Worm (Caenorhabditis elegans): Measurements from ENCODE around the gene ZK1248.15.

- TF ChIP-seq zag-1 (tag; optimal IDR thresholded peaks at IDR 0.05): no peak
- TF ChIP-seq elt-3 (tag; optimal IDR thresholded peaks at IDR 0.05): no peak
- TF ChIP-seq nhr-25 (tag; optimal IDR thresholded peaks at IDR 0.05): no peak
- TF ChIP-seq pha-4 (tag; optimal IDR thresholded peaks at IDR 0.05): no peak
- TF ChIP-seq mdl-1 (tag; optimal IDR thresholded peaks at IDR 0.05): no peak
- no peak for TF ChIP-seq tbx-2 (tag; optimal IDR thresholded peaks at IDR 0.05)
- TF ChIP-seq fos-1 (tag; optimal IDR thresholded peaks at IDR 0.05): no peak
- no peak for TF ChIP-seq unc-62 (GFP tag; optimal IDR thresholded peaks at IDR 0.05)
- no peak for TF ChIP-seq snpc-4 (tag; optimal IDR thresholded peaks at IDR 0.05)
- no peak for TF ChIP-seq nhr-77 (tag; optimal IDR thresholded peaks at IDR 0.05)
- TF ChIP-seq ama-1 (optimal IDR thresholded peaks at IDR 0.05): no peak
- no peak for TF ChIP-seq daf-12 (tag; optimal IDR thresholded peaks at IDR 0.05)
- TF ChIP-seq ceh-28 (tag; optimal IDR thresholded peaks at IDR 0.05): no peak
Measured at ce11 chrII:5829940-5830424, 8.4 kb downstream of the ZK1248.15 start, which contains the start of gene col-74.
